Worm (Caenorhabditis elegans) whole organism, late embryonic: ENCODE data around the gene col-154.
A peak's percentile ranks its signal among the peaks of the same experiment; 100 is the strongest.

Source experiments
- C38D4.7 ChIP-seq: fragments of 200-800 bp; sonication (Bioruptor generic); optimal IDR thresholded peaks from 2 replicates; lab custom pipeline; 2018; ENCODE audit warnings: mild to moderate bottlenecking, missing genetic modification characterization, moderate library complexity, missing compliant biosample characterization
- F13H6.1 ChIP-seq: sonication (generic microtip); optimal IDR thresholded peaks from 2 replicates; lab custom pipeline; 2016; ENCODE audit warnings: missing genetic modification characterization, missing compliant biosample characterization
- K02D7.2 ChIP-seq: sonication (generic microtip); optimal IDR thresholded peaks from 2 replicates; lab custom pipeline; 2017; ENCODE audit warnings: mild to moderate bottlenecking, missing genetic modification characterization, missing compliant biosample characterization
- K09A11.1 ChIP-seq: sonication (generic microtip); optimal IDR thresholded peaks from 2 replicates; lab custom pipeline; 2017; ENCODE audit warnings: antibody characterized with exemption, mild to moderate bottlenecking, missing genetic modification characterization, missing compliant biosample characterization; ENCODE audit not compliant: insufficient read depth
- ama-1 ChIP-seq: fragments of 150-350 bp; optimal IDR thresholded peaks from 2 replicates; lab custom pipeline; 2014
- ceh-18 ChIP-seq: sonication (generic microtip); optimal IDR thresholded peaks from 2 replicates; lab custom pipeline; 2016; ENCODE audit warnings: missing genetic modification characterization, missing compliant biosample characterization
- ceh-22 ChIP-seq: sonication (generic microtip); optimal IDR thresholded peaks from 2 replicates; lab custom pipeline; 2017; ENCODE audit warnings: missing biosample characterization, missing genetic modification characterization
- ceh-24 ChIP-seq: sonication (generic microtip); optimal IDR thresholded peaks from 2 replicates; lab custom pipeline; 2016; ENCODE audit warnings: mild to moderate bottlenecking, missing genetic modification characterization, missing compliant biosample characterization
- ceh-30 ChIP-seq: fragments of 150-350 bp; optimal IDR thresholded peaks from 2 replicates; lab custom pipeline; 2014; ENCODE audit warnings: missing biosample characterization, missing genetic modification characterization
- ceh-31 ChIP-seq: sonication (generic microtip); optimal IDR thresholded peaks from 2 replicates; lab custom pipeline; 2016; ENCODE audit warnings: missing genetic modification characterization, missing compliant biosample characterization
- ceh-34 ChIP-seq: sonication (generic microtip); optimal IDR thresholded peaks from 2 replicates; lab custom pipeline; 2016; ENCODE audit warnings: mild to moderate bottlenecking, missing genetic modification characterization, missing compliant biosample characterization
- ceh-48 ChIP-seq: sonication (generic microtip); optimal IDR thresholded peaks from 2 replicates; lab custom pipeline; 2016; ENCODE audit warnings: missing genetic modification characterization, inconsistent platforms, missing compliant biosample characterization
- ceh-6 ChIP-seq: fragments of 200-800 bp; sonication (Bioruptor generic); optimal IDR thresholded peaks from 2 replicates; lab custom pipeline; 2018; ENCODE audit warnings: mild to moderate bottlenecking, missing genetic modification characterization, missing compliant biosample characterization
- ceh-9 ChIP-seq: sonication (generic microtip); optimal IDR thresholded peaks from 2 replicates; lab custom pipeline; 2016; ENCODE audit warnings: mild to moderate bottlenecking, missing genetic modification characterization, inconsistent platforms, missing compliant biosample characterization
- che-1 ChIP-seq: sonication (generic microtip); optimal IDR thresholded peaks from 2 replicates; lab custom pipeline; 2016; ENCODE audit warnings: mild to moderate bottlenecking, missing genetic modification characterization, missing compliant biosample characterization
- dmd-4 ChIP-seq: sonication (generic microtip); optimal IDR thresholded peaks from 2 replicates; lab custom pipeline; 2016; ENCODE audit warnings: borderline replicate concordance, missing genetic modification characterization, missing compliant biosample characterization
- elt-4 ChIP-seq: sonication (generic microtip); optimal IDR thresholded peaks from 2 replicates; lab custom pipeline; 2016; ENCODE audit warnings: missing genetic modification characterization, missing compliant biosample characterization
- ets-4 ChIP-seq: sonication (generic microtip); optimal IDR thresholded peaks from 2 replicates; lab custom pipeline; 2016; ENCODE audit warnings: missing genetic modification characterization, missing compliant biosample characterization
- fax-1 ChIP-seq: sonication (generic microtip); optimal IDR thresholded peaks from 2 replicates; lab custom pipeline; 2016; ENCODE audit warnings: missing genotype, missing genetic modification characterization, missing compliant biosample characterization
- gmeb-2 ChIP-seq: sonication (generic microtip); optimal IDR thresholded peaks from 2 replicates; lab custom pipeline; 2016; ENCODE audit warnings: missing genetic modification characterization, inconsistent platforms, missing compliant biosample characterization
- hlh-30 ChIP-seq: sonication (generic microtip); optimal IDR thresholded peaks from 2 replicates; lab custom pipeline; 2017; ENCODE audit warnings: antibody characterized with exemption, missing genetic modification characterization, missing compliant biosample characterization; ENCODE audit not compliant: insufficient read depth
- hlh-6 ChIP-seq: sonication (generic microtip); optimal IDR thresholded peaks from 2 replicates; lab custom pipeline; 2016; ENCODE audit warnings: missing genotype, missing genetic modification characterization, missing compliant biosample characterization
- lim-6 ChIP-seq: sonication (generic microtip); optimal IDR thresholded peaks from 2 replicates; lab custom pipeline; 2016; ENCODE audit warnings: missing genetic modification characterization, missing compliant biosample characterization
- lin-11 ChIP-seq: fragments of 200-800 bp; sonication (Bioruptor generic); optimal IDR thresholded peaks from 2 replicates; lab custom pipeline; 2018; ENCODE audit warnings: mild to moderate bottlenecking, missing genetic modification characterization, missing compliant biosample characterization
- madf-2 ChIP-seq: sonication (generic microtip); optimal IDR thresholded peaks from 2 replicates; lab custom pipeline; 2017; ENCODE audit warnings: missing genetic modification characterization, missing compliant biosample characterization
- nfya-1 ChIP-seq: sonication (generic microtip); optimal IDR thresholded peaks from 2 replicates; lab custom pipeline; 2017; ENCODE audit warnings: missing genetic modification characterization, mild to moderate bottlenecking, missing compliant biosample characterization, antibody characterized with exemption, moderate library complexity
- nhr-11 ChIP-seq: fragments of 150-350 bp; optimal IDR thresholded peaks from 2 replicates; lab custom pipeline; 2014; ENCODE audit warnings: missing biosample characterization, missing genetic modification characterization
- odd-2 ChIP-seq: sonication (generic microtip); optimal IDR thresholded peaks from 2 replicates; lab custom pipeline; 2017; ENCODE audit warnings: antibody characterized with exemption, mild to moderate bottlenecking, missing genetic modification characterization, missing compliant biosample characterization
- pat-9 ChIP-seq: fragments of 200-800 bp; sonication (Bioruptor generic); optimal IDR thresholded peaks from 2 replicates; lab custom pipeline; 2018; ENCODE audit warnings: mild to moderate bottlenecking, missing genetic modification characterization, moderate library complexity, missing compliant biosample characterization
- pha-2 ChIP-seq: sonication (generic microtip); optimal IDR thresholded peaks from 2 replicates; lab custom pipeline; 2017; ENCODE audit warnings: mild to moderate bottlenecking, missing genetic modification characterization, missing compliant biosample characterization
- rnt-1 ChIP-seq: sonication (generic microtip); optimal IDR thresholded peaks from 2 replicates; lab custom pipeline; 2016; ENCODE audit warnings: missing genetic modification characterization, missing compliant biosample characterization
- sdc-2 ChIP-seq: sonication (generic microtip); optimal IDR thresholded peaks from 2 replicates; lab custom pipeline; 2016; ENCODE audit warnings: missing genotype, missing genetic modification characterization, missing compliant biosample characterization
- sox-4 ChIP-seq: sonication (generic microtip); optimal IDR thresholded peaks from 2 replicates; lab custom pipeline; 2017; ENCODE audit warnings: mild to moderate bottlenecking, missing genetic modification characterization, inconsistent platforms, missing compliant biosample characterization
- syd-9 ChIP-seq: sonication (generic microtip); optimal IDR thresholded peaks from 2 replicates; lab custom pipeline; 2016; ENCODE audit warnings: mild to moderate bottlenecking, missing genetic modification characterization, moderate library complexity, missing compliant biosample characterization
- tbx-7 ChIP-seq: sonication (generic microtip); optimal IDR thresholded peaks from 2 replicates; lab custom pipeline; 2016; ENCODE audit warnings: missing genotype, missing genetic modification characterization, missing compliant biosample characterization
- ttx-3 ChIP-seq: sonication (generic microtip); optimal IDR thresholded peaks from 2 replicates; lab custom pipeline; 2016; ENCODE audit warnings: missing genetic modification reagents, missing genetic modification characterization, missing compliant biosample characterization
- unc-3 ChIP-seq, 2 experiments: fragments of 200-800 bp in 1 of 2; sonication (Bioruptor generic) in 1 of 2; sonication (generic microtip) in 1 of 2; conservative IDR thresholded peaks in 1 of 2; optimal IDR thresholded peaks in 1 of 2; 2 replicates each; pipeline versions ENCODE4 v1.3.6 to Lab custom; 2016 to 2022; ENCODE audit warnings: missing compliant biosample characterization in 2 of 2, missing genetic modification characterization in 2 of 2, missing genetic modification reagents in 1 of 2
- unc-42 ChIP-seq: sonication (generic microtip); optimal IDR thresholded peaks from 2 replicates; lab custom pipeline; 2016; ENCODE audit warnings: missing genotype, missing genetic modification characterization, missing compliant biosample characterization
- unc-86 ChIP-seq: sonication (generic microtip); optimal IDR thresholded peaks from 2 replicates; lab custom pipeline; 2016; ENCODE audit warnings: missing genetic modification characterization, missing compliant biosample characterization
- zip-5 ChIP-seq: sonication (generic microtip); optimal IDR thresholded peaks from 2 replicates; lab custom pipeline; 2016; ENCODE audit warnings: missing genetic modification characterization, missing compliant biosample characterization
- ztf-16 ChIP-seq: sonication (generic microtip); optimal IDR thresholded peaks from 2 replicates; lab custom pipeline; 2017; ENCODE audit warnings: missing genetic modification characterization, missing compliant biosample characterization

col-154 gene

DNA sequence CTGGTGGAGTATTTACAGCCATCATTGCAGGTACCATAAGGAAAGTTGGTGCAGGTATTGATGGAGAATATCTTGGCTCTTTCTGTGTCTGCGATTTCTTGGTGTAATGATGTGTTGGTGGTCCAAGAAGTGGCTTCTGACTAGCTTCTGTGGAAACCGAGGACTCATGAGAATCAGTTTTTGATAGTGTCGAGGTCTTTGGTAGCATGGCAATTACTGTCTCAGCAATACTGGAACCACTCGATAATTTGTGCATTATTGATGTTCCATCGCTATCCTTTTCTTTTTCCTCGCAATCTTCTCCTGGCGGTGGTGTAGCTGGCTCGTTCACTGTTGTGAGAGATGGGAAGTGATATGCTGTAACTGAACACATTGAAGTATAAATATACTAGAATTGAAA is 21.6 kb upstream of the col-154 start:
- TF ChIP-seq ceh-34 (tag; lab: Kevin White, UChicago) (no peak), pha-2 (no peak), hlh-6 (no peak), unc-3 (GFP tag; conservative IDR thresholded peaks at IDR 0.05; lab: Robert Waterston, UW) (no peak), unc-3 (tag; optimal IDR thresholded peaks at IDR 0.05; lab: Kevin White, UChicago) (no peak), ceh-48 (tag; lab: Kevin White, UChicago) (no peak), elt-4 (no peak), dmd-4 (tag; lab: Kevin White, UChicago) (no peak), ets-4 (no peak), ceh-9 (tag; lab: Kevin White, UChicago) (no peak), tbx-7 (tag; lab: Kevin White, UChicago) (no peak), ceh-18 (no peak)

DNA sequence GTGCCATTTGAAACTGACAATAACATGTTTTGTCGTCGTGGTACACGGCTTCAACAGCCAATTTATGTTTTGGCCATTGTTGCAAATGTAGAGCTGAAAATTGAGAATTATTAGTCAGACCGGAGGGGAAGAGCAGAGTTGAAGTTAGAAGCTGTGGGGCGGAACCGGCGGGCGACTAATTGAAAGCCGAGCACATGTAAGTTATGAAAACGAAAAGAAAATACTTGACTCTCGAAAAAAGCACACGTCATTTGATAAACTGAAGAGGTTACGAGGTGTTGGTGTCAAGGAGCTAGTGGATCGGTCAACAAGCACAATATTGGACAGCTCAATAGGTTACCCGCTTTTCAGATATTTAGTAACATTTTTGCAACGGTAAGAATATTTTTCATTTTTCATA is 19.0 kb upstream of the col-154 start, which contains the start of gene dop-5:
TSS of gene dop-5 (minus strand) at position 101 of the 400 bp plus-strand sequence.
- TF ChIP-seq syd-9 (no peak), ceh-24 (tag; lab: Kevin White, UChicago) (no peak), ceh-30 (tag; lab: Kevin White, UChicago) (no peak), ttx-3 (no peak), unc-86 (tag; lab: Kevin White, UChicago) (no peak), C38D4.7 (no peak), hlh-30 (tag; lab: Kevin White, UChicago) (no peak), madf-2 (tag; lab: Kevin White, UChicago) (no peak), rnt-1 (tag; lab: Kevin White, UChicago) (no peak), lin-11 (tag; lab: Kevin White, UChicago) (no peak), ama-1 (lab: Kevin White, UChicago) (no peak), gmeb-2 (tag; lab: Kevin White, UChicago) (no peak), ceh-6 (GFP tag; lab: Kevin White, UChicago) (no peak), che-1 (no peak), ceh-31 (no peak), ztf-16 (tag; lab: Kevin White, UChicago) (no peak), F13H6.1 (tag; lab: Kevin White, UChicago) (no peak), K02D7.2 (tag; lab: Kevin White, UChicago) (no peak), odd-2 (no peak)
- TF ChIP-seq, all 69 proteins: peak for 0

DNA sequence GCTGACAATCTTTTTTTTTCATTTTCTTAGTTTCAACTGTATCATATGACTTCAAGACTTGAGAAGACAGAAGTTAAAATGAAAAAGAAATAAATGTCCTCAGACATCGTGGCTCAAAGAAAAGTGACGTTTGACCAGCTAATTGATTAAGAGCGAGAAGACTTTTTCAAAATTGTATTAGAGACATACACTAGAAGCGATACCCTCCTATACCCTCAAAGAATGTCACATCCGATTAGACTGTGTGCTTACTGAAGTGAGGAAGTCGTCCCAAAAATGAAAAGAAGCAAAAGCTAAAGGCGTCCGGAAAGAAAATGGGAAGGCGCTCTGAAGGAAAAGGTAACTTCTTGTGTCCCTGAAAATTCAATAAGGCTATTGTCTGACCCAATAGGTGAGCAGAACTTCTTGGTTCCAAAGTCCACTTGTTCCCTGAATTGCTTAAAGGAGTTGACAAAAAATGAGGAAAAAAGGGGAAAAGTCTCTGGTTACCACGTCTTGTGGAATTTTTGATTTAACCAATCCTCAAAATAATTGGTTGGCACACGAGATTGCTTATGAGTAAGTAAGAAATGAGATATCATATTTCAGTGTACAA is 12.8 kb upstream of the col-154 start:
- TF ChIP-seq unc-42 (tag; lab: Kevin White, UChicago), result peak; percentile 52
- no peak for TF ChIP-seq ceh-22 (tag; lab: Kevin White, UChicago)
- no peak for TF ChIP-seq ceh-34 (tag; lab: Kevin White, UChicago)
- no peak for TF ChIP-seq K09A11.1 (tag; lab: Kevin White, UChicago)
- no peak for TF ChIP-seq pat-9 (tag; lab: Kevin White, UChicago)
- TF ChIP-seq sox-4 (tag; lab: Kevin White, UChicago), result no peak

DNA sequence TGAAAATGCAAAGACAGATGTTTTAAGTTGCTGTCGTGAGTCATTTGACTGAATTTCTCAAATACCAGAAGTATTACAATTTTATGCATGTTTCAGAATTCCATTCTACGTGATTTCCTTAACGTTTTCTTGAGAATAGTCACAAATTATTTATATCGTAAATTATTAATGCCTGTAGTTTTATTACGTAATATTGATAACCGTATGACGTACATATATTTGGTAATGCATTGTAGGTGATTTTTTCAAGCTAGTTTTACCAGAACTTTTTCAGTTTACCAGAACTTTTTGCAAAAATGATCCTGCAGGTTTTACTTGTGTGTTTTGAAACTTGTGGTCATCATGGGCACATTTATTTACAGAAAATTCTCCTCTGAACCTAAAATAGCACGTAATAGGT is 11.2 kb upstream of the col-154 start:
- no peak for TF ChIP-seq K02D7.2 (tag; lab: Kevin White, UChicago)
- no peak for TF ChIP-seq ceh-34 (tag; lab: Kevin White, UChicago)
- no peak for TF ChIP-seq nfya-1 (tag; lab: Kevin White, UChicago)
- TF ChIP-seq zip-5 (tag; lab: Kevin White, UChicago), result no peak
- no peak for TF ChIP-seq K09A11.1 (tag; lab: Kevin White, UChicago)
- TF ChIP-seq nhr-11 (tag; lab: Kevin White, UChicago), result no peak
- no peak for TF ChIP-seq sdc-2 (tag; lab: Kevin White, UChicago)
- TF ChIP-seq lin-11 (tag; lab: Kevin White, UChicago), result no peak
- TF ChIP-seq lim-6, result no peak
- no peak for TF ChIP-seq fax-1
- TF ChIP-seq unc-86 (tag; lab: Kevin White, UChicago), result no peak
